Worm (Caenorhabditis elegans) whole organism, mixed stage, embryonic: ENCODE data around the gene apl-1.

Source experiments
- ces-1 ChIP-seq: fragments of 150-350 bp; optimal IDR thresholded peaks from 2 replicates; lab custom pipeline; 2014; ENCODE audit warnings: missing biosample characterization, missing genetic modification reagents, missing genetic modification characterization
- elt-3 ChIP-seq: fragments of 150-350 bp; optimal IDR thresholded peaks from 2 replicates; lab custom pipeline; 2014; ENCODE audit warnings: missing biosample characterization, missing genetic modification characterization
- lsy-2 ChIP-seq: fragments of 150-350 bp; optimal IDR thresholded peaks from 2 replicates; lab custom pipeline; 2014; ENCODE audit warnings: missing biosample characterization, missing genetic modification characterization
- nhr-12 ChIP-seq: fragments of 150-350 bp; optimal IDR thresholded peaks from 2 replicates; lab custom pipeline; 2014; ENCODE audit warnings: missing biosample characterization, missing genetic modification characterization
- nhr-76 ChIP-seq: sonication (generic microtip); optimal IDR thresholded peaks from 2 replicates; lab custom pipeline; 2017; ENCODE audit warnings: missing biosample characterization, missing genetic modification characterization
- unc-62 ChIP-seq: fragments of 150-350 bp; optimal IDR thresholded peaks from 2 replicates; lab custom pipeline; 2014; ENCODE audit warnings: missing biosample characterization, missing genetic modification reagents, missing genetic modification characterization

ce11 chrX:5120196-5120595, 3.5 kb upstream of the apl-1 start:
- TF ChIP-seq nhr-12 (tag; lab: Kevin White, UChicago) (no peak), nhr-76 (tag; lab: Kevin White, UChicago) (no peak), elt-3 (tag; lab: Kevin White, UChicago) (no peak), unc-62 (GFP tag; lab: Kevin White, UChicago) (no peak), ces-1 (GFP tag; lab: Kevin White, UChicago) (peak; percentile 43), lsy-2 (no peak)
